Worm (Caenorhabditis elegans): ENCODE data around the gene ptrn-1.

ptrn-1 gene

ce11 chrX:17030169-17030914, at the start of gene ptrn-1:
Gene ptrn-1, minus strand, starts transcription at chrX:17030219.
- TF ChIP-seq ztf-29 (GFP tag; IDR thresholded peaks at IDR 0.05) (no peak), flt-1 (GFP tag; IDR thresholded peaks at IDR 0.05) (peak; percentile 53; the same call in 1 of the 2 replicates), T22C8.4 (GFP tag; IDR thresholded peaks at IDR 0.05) (no peak), ref-1 (GFP tag; conservative IDR thresholded peaks at IDR 0.05) (no peak), ztf-23 (GFP tag; IDR thresholded peaks at IDR 0.05) (peak; percentile 77; the same call in 1 of the 2 replicates), cog-1 (tag; optimal IDR thresholded peaks at IDR 0.05) (peak; percentile 78)

ce11 chrX:17072088-17072487, 42.1 kb upstream of the ptrn-1 start, which contains the start of gene C30G4.4:
Gene C30G4.4, minus strand, starts transcription at chrX:17072188.
- TF ChIP-seq med-1 (GFP tag; optimal IDR thresholded peaks at IDR 0.05; ENCODE audit: insufficient read depth) (no peak), cog-1 (tag; optimal IDR thresholded peaks at IDR 0.05) (no peak), T22C8.4 (GFP tag; IDR thresholded peaks at IDR 0.05) (no peak), ref-1 (GFP tag; conservative IDR thresholded peaks at IDR 0.05) (no peak), ztf-29 (GFP tag; IDR thresholded peaks at IDR 0.05) (no peak), flt-1 (GFP tag; IDR thresholded peaks at IDR 0.05) (no peak), klf-2 (GFP tag; conservative IDR thresholded peaks at IDR 0.05) (no peak)

ce11 chrX:17070495-17070894, 40.5 kb upstream of the ptrn-1 start:
- no peak for TF ChIP-seq med-1 (GFP tag; optimal IDR thresholded peaks at IDR 0.05; ENCODE audit: insufficient read depth)
- no peak for TF ChIP-seq ref-1 (GFP tag; conservative IDR thresholded peaks at IDR 0.05)
- TF ChIP-seq ztf-29 (GFP tag; IDR thresholded peaks at IDR 0.05) = no peak
- TF ChIP-seq ztf-23 (GFP tag; IDR thresholded peaks at IDR 0.05) = no peak
- TF ChIP-seq T22C8.4 (GFP tag; IDR thresholded peaks at IDR 0.05) = no peak
- no peak for TF ChIP-seq flt-1 (GFP tag; IDR thresholded peaks at IDR 0.05)
- TF ChIP-seq klf-2 (GFP tag; conservative IDR thresholded peaks at IDR 0.05) = no peak
- TF ChIP-seq tab-1 (GFP tag; IDR thresholded peaks at IDR 0.05) = no peak
- TF ChIP-seq cog-1 (tag; optimal IDR thresholded peaks at IDR 0.05) = no peak

- TF ChIP-seq ztf-23 (GFP tag; IDR thresholded peaks at IDR 0.05) (no peak), ref-1 (GFP tag; conservative IDR thresholded peaks at IDR 0.05) (no peak), cog-1 (tag; optimal IDR thresholded peaks at IDR 0.05) (no peak), tab-1 (GFP tag; IDR thresholded peaks at IDR 0.05) (no peak), med-1 (GFP tag; optimal IDR thresholded peaks at IDR 0.05; ENCODE audit: insufficient read depth) (no peak), klf-2 (GFP tag; conservative IDR thresholded peaks at IDR 0.05) (no peak), flt-1 (GFP tag; IDR thresholded peaks at IDR 0.05) (no peak), T22C8.4 (GFP tag; IDR thresholded peaks at IDR 0.05) (no peak), ztf-29 (GFP tag; IDR thresholded peaks at IDR 0.05) (no peak)
These were observed 36.9 kb upstream of the ptrn-1 start for ce11 chrX:17066937-17067336.

ce11 chrX:17064820-17065219, 34.8 kb upstream of the ptrn-1 start:
- no peak for TF ChIP-seq med-1 (GFP tag; optimal IDR thresholded peaks at IDR 0.05; ENCODE audit: insufficient read depth)
- TF ChIP-seq cog-1 (tag; optimal IDR thresholded peaks at IDR 0.05) = no peak
- no peak for TF ChIP-seq ztf-29 (GFP tag; IDR thresholded peaks at IDR 0.05)
- TF ChIP-seq ref-1 (GFP tag; conservative IDR thresholded peaks at IDR 0.05) = no peak
- TF ChIP-seq flt-1 (GFP tag; IDR thresholded peaks at IDR 0.05) = no peak
- no peak for TF ChIP-seq T22C8.4 (GFP tag; IDR thresholded peaks at IDR 0.05)
- TF ChIP-seq klf-2 (GFP tag; conservative IDR thresholded peaks at IDR 0.05) = no peak
- no peak for TF ChIP-seq ztf-23 (GFP tag; IDR thresholded peaks at IDR 0.05)
- no peak for TF ChIP-seq tab-1 (GFP tag; IDR thresholded peaks at IDR 0.05)

- TF ChIP-seq med-1 (GFP tag; optimal IDR thresholded peaks at IDR 0.05; ENCODE audit: insufficient read depth) (no peak), ztf-23 (GFP tag; IDR thresholded peaks at IDR 0.05) (no peak), klf-2 (GFP tag; conservative IDR thresholded peaks at IDR 0.05) (no peak), ref-1 (GFP tag; conservative IDR thresholded peaks at IDR 0.05) (no peak), ztf-29 (GFP tag; IDR thresholded peaks at IDR 0.05) (no peak), tab-1 (GFP tag; IDR thresholded peaks at IDR 0.05) (no peak), cog-1 (tag; optimal IDR thresholded peaks at IDR 0.05) (no peak), T22C8.4 (GFP tag; IDR thresholded peaks at IDR 0.05) (no peak), flt-1 (GFP tag; IDR thresholded peaks at IDR 0.05) (no peak)
These were observed 33.8 kb upstream of the ptrn-1 start for ce11 chrX:17063749-17064252.

ce11 chrX:17062165-17062564, 32.1 kb upstream of the ptrn-1 start:
- TF ChIP-seq ref-1 (GFP tag; conservative IDR thresholded peaks at IDR 0.05) = no peak
- TF ChIP-seq tab-1 (GFP tag; IDR thresholded peaks at IDR 0.05) = no peak
- no peak for TF ChIP-seq ztf-29 (GFP tag; IDR thresholded peaks at IDR 0.05)
- TF ChIP-seq ztf-23 (GFP tag; IDR thresholded peaks at IDR 0.05) = no peak
- no peak for TF ChIP-seq T22C8.4 (GFP tag; IDR thresholded peaks at IDR 0.05)
- no peak for TF ChIP-seq klf-2 (GFP tag; conservative IDR thresholded peaks at IDR 0.05)
- no peak for TF ChIP-seq flt-1 (GFP tag; IDR thresholded peaks at IDR 0.05)
- no peak for TF ChIP-seq cog-1 (tag; optimal IDR thresholded peaks at IDR 0.05)
- no peak for TF ChIP-seq med-1 (GFP tag; optimal IDR thresholded peaks at IDR 0.05; ENCODE audit: insufficient read depth)

- TF ChIP-seq flt-1 (GFP tag; IDR thresholded peaks at IDR 0.05) = no peak
- no peak for TF ChIP-seq klf-2 (GFP tag; conservative IDR thresholded peaks at IDR 0.05)
- TF ChIP-seq ztf-23 (GFP tag; IDR thresholded peaks at IDR 0.05) = no peak
These were observed 29.7 kb upstream of the ptrn-1 start for ce11 chrX:17059760-17060159.

ce11 chrX:17058340-17058739, 28.3 kb upstream of the ptrn-1 start:
- TF ChIP-seq cog-1 (tag; optimal IDR thresholded peaks at IDR 0.05) = no peak
- TF ChIP-seq ztf-23 (GFP tag; IDR thresholded peaks at IDR 0.05) = 0 out of 2 replicates have a peak, but pooled peaks have one; percentile 25
- TF ChIP-seq T22C8.4 (GFP tag; IDR thresholded peaks at IDR 0.05) = no peak

Measured in whole organism, midembryonic.